Fruit fly (Drosophila melanogaster) ovary, adult (tissue): ENCODE measurements around the gene CG13097.

Experiments used
- CG17801 ChIP-seq: fragments of 200-800 bp; optimal IDR thresholded peaks from 2 replicates; lab custom pipeline; 2019; ENCODE audit warnings: missing biosample characterization, mild to moderate bottlenecking, missing genetic modification characterization, moderate library complexity; ENCODE audit not compliant: partially characterized antibody

Gene CG13097

dm6 chr2L:8463144-8464106 is 51.2 kb downstream of the CG13097 start, which contains the start of gene Agpat2:
TSS of gene Agpat2 (minus strand) at chr2L:8463994.
- TF ChIP-seq CG17801 (GFP tag; lab: Kevin White, UChicago): no peak
